Worm (Caenorhabditis elegans) whole organism, late embryonic: ENCODE results near the gene F58G1.2.

ENCODE experiments used
- ceh-30 ChIP-seq: fragments of 150-350 bp; optimal IDR thresholded peaks from 2 replicates; lab custom pipeline; 2014; ENCODE audit warnings: missing biosample characterization, missing genetic modification characterization
- elt-2 ChIP-seq: sonication (generic microtip); optimal IDR thresholded peaks from 2 replicates; lab custom pipeline; 2016; ENCODE audit warnings: missing genetic modification reagents, missing genetic modification characterization, missing compliant biosample characterization
- nhr-11 ChIP-seq: fragments of 150-350 bp; optimal IDR thresholded peaks from 2 replicates; lab custom pipeline; 2014; ENCODE audit warnings: missing biosample characterization, missing genetic modification characterization
- pha-4 ChIP-seq: fragments of 150-350 bp; optimal IDR thresholded peaks from 2 replicates; lab custom pipeline; 2018; ENCODE audit warnings: missing biosample characterization, missing genetic modification reagents, missing genetic modification characterization

DNA sequence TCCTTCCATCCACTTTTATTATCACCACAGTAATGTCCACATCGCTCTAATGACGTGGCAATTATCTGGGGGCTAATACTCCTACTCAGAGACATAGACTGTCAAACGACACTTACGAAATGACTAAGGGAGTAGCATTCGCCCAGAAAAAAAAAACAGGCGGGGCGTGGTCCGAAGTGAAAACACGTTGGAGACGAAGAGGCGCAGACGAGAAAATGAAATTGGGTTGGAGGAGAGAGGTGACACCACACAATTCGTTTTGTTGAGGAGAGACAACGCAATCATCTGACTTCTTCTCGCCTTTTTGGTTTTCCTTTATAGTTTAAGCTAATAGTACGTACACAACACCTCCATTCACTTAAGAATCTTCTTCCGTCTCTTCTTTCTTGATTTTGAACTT is 20.4 kb upstream of the F58G1.2 start:
- no peak for TF ChIP-seq elt-2 (tag; lab: Kevin White, UChicago)
- TF ChIP-seq nhr-11: no peak
- no peak for TF ChIP-seq pha-4
- no peak for TF ChIP-seq ceh-30 (tag; lab: Kevin White, UChicago)
